Fruit fly (Drosophila melanogaster) Kc167 (cell line): ENCODE data around the gene CG2767.

Experiments
- h ChIP-seq: fragments of >200 bp; optimal IDR thresholded peaks from 3 replicates; lab custom pipeline; 2018; ENCODE audit warnings: missing external identifiers
- insv ChIP-seq: fragments of >200 bp; optimal IDR thresholded peaks from 3 replicates; lab custom pipeline; 2018; ENCODE audit warnings: missing external identifiers
- psq ChIP-seq: fragments of >200 bp; optimal IDR thresholded peaks from 2 replicates; lab custom pipeline; 2017; ENCODE audit warnings: missing external identifiers

DNA sequence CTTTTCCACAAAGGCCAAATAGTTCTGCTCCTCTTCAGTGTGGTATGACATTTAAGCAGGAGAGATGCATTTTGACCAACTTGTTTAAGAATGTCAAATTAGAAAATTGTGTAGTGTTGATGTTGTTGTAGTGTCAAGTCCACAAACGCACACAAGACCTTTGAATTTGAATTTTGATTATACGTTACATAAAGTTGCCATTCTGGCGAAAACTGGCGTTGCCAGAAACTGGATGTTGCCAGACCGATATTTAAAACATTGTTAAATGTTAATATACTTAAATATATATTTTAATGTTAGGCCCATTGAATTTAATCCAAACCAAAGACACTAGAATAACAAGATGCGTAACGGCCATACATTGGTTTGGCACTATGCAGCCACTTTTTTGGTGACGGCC is 34.9 kb downstream of the CG2767 start:
- TF ChIP-seq h (no peak), psq (no peak), insv (no peak)
